Fruit fly (Drosophila melanogaster) whole organism, wandering third instar larva: ENCODE measurements around the gene CG14966.

Source experiments
- CG9705 ChIP-seq: fragments of 200-800 bp; sonication (Bioruptor generic); optimal IDR thresholded peaks from 2 replicates; lab custom pipeline; 2018; ENCODE audit warnings: missing biosample characterization, mild to moderate bottlenecking, missing genetic modification characterization
- Hnf4 ChIP-seq: fragments of 200-800 bp; sonication (Bioruptor generic); optimal IDR thresholded peaks from 2 replicates; lab custom pipeline; 2016; ENCODE audit warnings: missing biosample characterization, mild to moderate bottlenecking, missing genetic modification characterization
- Mio ChIP-seq: sonication (Bioruptor generic); optimal IDR thresholded peaks from 2 replicates; lab custom pipeline; 2016; ENCODE audit warnings: missing biosample characterization, missing genetic modification characterization
- Vsx2 ChIP-seq: fragments of 200-300, 225-300 bp; sonication (Bioruptor generic); optimal IDR thresholded peaks from 2 replicates; lab custom pipeline; 2018; ENCODE audit warnings: missing biosample characterization, missing genetic modification characterization; ENCODE audit not compliant: partially characterized antibody
- h ChIP-seq: fragments of 200-800 bp; sonication (Bioruptor generic); optimal IDR thresholded peaks from 3 replicates; lab custom pipeline; 2016; ENCODE audit warnings: missing biosample characterization, mild to moderate bottlenecking, missing genetic modification characterization
- psq ChIP-seq: fragments of 200-800 bp; sonication (Bioruptor generic); optimal IDR thresholded peaks from 3 replicates; lab custom pipeline; 2017; ENCODE audit warnings: missing biosample characterization, mild to moderate bottlenecking, missing genetic modification characterization, moderate library complexity
- sage ChIP-seq: fragments of 200-800 bp; sonication (Bioruptor generic); optimal IDR thresholded peaks from 2 replicates; lab custom pipeline; 2016; ENCODE audit warnings: missing biosample characterization, mild to moderate bottlenecking, missing genetic modification characterization
- usp ChIP-seq: fragments of >200 bp; optimal IDR thresholded peaks from 2 replicates; lab custom pipeline; 2017; ENCODE audit warnings: missing biosample characterization, missing genetic modification characterization

dm6 chr3L:3165399-3165798 is 32.0 kb downstream of the CG14966 start:
- TF ChIP-seq sage (no peak), CG9705 (GFP tag; lab: Kevin White, UChicago) (no peak), h (no peak), usp (GFP tag; lab: Kevin White, UChicago) (no peak), Vsx2 (GFP tag; lab: Kevin White, UChicago) (no peak), Hnf4 (no peak), psq (GFP tag; lab: Kevin White, UChicago) (no peak), Mio (GFP tag; lab: Kevin White, UChicago) (no peak)
